Worm (Caenorhabditis elegans): Measurements from ENCODE around the gene srbc-51.

DNA sequence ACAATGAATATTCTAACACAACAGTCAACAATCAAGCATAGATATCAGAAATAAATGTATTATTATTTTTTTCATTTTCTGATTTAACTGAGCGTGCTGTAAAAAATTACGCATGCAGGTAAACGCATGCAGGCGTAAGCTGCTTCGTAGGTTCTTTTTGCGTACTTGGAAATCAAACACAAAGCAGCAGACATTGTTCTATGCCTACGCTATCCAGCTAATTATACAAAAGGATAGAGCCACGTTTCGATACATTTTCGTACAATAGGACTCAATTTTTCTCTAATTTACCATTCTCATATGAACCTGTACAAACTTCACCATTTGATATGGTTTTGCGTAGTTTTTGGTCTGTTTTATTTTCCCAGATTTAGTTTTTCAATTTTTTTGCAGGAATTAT lies 43.7 kb upstream of the srbc-51 start, which contains the start of gene T26E4.3:
- TF ChIP-seq nhr-237 (tag; optimal IDR thresholded peaks at IDR 0.05): no peak
- no peak for TF ChIP-seq nhr-28 (tag; optimal IDR thresholded peaks at IDR 0.05)
- no peak for TF ChIP-seq fos-1 (tag; optimal IDR thresholded peaks at IDR 0.05)
- no peak for TF ChIP-seq nhr-67 (tag; optimal IDR thresholded peaks at IDR 0.05)
- no peak for TF ChIP-seq ceh-82 (tag; optimal IDR thresholded peaks at IDR 0.05)
